Worm (Caenorhabditis elegans): ENCODE measurements around the gene F35C5.12.

The F35C5.12 gene

ce11 chrII:12944587-12945126 lies 30.3 kb upstream of the F35C5.12 start (continued):
- TF ChIP-seq set-16 (GFP tag; IDR thresholded peaks at IDR 0.05) (peak; percentile 100), dpl-1 (GFP tag; optimal IDR thresholded peaks at IDR 0.05) (peak; percentile 72), Y105C5A.15 (GFP tag; IDR thresholded peaks at IDR 0.05) (no peak; the same call in 1 of the 2 replicates), unc-62 (GFP tag; optimal IDR thresholded peaks at IDR 0.05 in 1 of 2) (peak in 1 of 2 experiments; percentile 94), unc-62 (tag; optimal IDR thresholded peaks at IDR 0.05) (no peak)

ce11 chrII:12942496-12942895 lies 28.1 kb upstream of the F35C5.12 start:
- TF ChIP-seq rbr-2 (tag; optimal IDR thresholded peaks at IDR 0.05) (no peak), spr-1 (tag; optimal IDR thresholded peaks at IDR 0.05) (no peak), F10B5.3 (tag; optimal IDR thresholded peaks at IDR 0.05) (no peak), egl-43 (GFP tag; IDR thresholded peaks at IDR 0.05) (no peak), nhr-28 (tag; optimal IDR thresholded peaks at IDR 0.05) (peak; percentile 22), nhr-10 (tag; optimal IDR thresholded peaks at IDR 0.05) (no peak), pqm-1 (tag; optimal IDR thresholded peaks at IDR 0.05) (no peak), hmg-1.1 (GFP tag; IDR thresholded peaks at IDR 0.05) (no peak)

DNA sequence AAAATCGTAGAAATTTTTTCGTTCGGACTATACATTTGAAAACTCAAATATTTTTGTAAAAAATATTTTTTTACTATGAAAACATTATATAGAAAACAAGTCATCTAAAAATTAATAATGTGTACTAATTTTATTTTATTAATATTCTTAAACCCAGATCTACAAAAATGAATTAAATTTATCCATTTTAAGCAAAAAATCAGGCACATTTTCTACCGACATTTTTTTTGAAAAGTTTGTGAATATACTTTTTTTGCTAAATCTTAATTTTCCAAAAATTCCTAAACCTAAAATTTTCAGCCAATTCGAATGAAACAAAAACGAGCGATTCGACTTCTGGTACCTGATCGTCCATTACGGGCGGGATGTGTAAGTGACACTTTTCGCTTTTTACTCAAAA lies 25.4 kb upstream of the F35C5.12 start, which contains the start of gene arrd-10:
TSS of gene arrd-10 (plus strand) at position 301 of the 400 bp plus-strand sequence.
- TF ChIP-seq lin-29 (GFP tag; IDR thresholded peaks at IDR 0.05) (no peak), nhr-41 (GFP tag; IDR thresholded peaks at IDR 0.05) (no peak), unc-130 (GFP tag; optimal IDR thresholded peaks at IDR 0.05) (no peak), zfp-3 (GFP tag; conservative IDR thresholded peaks at IDR 0.05) (no peak), ceh-44 (GFP tag; IDR thresholded peaks at IDR 0.05) (no peak), mxl-2 (GFP tag; conservative IDR thresholded peaks at IDR 0.05) (no peak), Y75B8A.6 (GFP tag; IDR thresholded peaks at IDR 0.05) (no peak)

DNA sequence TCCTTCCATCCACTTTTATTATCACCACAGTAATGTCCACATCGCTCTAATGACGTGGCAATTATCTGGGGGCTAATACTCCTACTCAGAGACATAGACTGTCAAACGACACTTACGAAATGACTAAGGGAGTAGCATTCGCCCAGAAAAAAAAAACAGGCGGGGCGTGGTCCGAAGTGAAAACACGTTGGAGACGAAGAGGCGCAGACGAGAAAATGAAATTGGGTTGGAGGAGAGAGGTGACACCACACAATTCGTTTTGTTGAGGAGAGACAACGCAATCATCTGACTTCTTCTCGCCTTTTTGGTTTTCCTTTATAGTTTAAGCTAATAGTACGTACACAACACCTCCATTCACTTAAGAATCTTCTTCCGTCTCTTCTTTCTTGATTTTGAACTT lies 24.8 kb upstream of the F35C5.12 start:
- no peak for TF ChIP-seq ctbp-1 (GFP tag; IDR thresholded peaks at IDR 0.05)
- TF ChIP-seq dpl-1 (GFP tag; optimal IDR thresholded peaks at IDR 0.05), result no peak
- TF ChIP-seq nhr-6 (tag; optimal IDR thresholded peaks at IDR 0.05), result no peak
- no peak for TF ChIP-seq unc-62 (GFP tag; optimal IDR thresholded peaks at IDR 0.05 in 1 of 2)
- TF ChIP-seq unc-62 (tag; optimal IDR thresholded peaks at IDR 0.05), result no peak
- no peak for TF ChIP-seq nhr-102 (tag; optimal IDR thresholded peaks at IDR 0.05)
- no peak for TF ChIP-seq duxl-1 (tag; optimal IDR thresholded peaks at IDR 0.05; ENCODE audit: poor library complexity)
- no peak for TF ChIP-seq hmg-1.1 (GFP tag; IDR thresholded peaks at IDR 0.05)
- TF ChIP-seq D1046.2 (GFP tag; IDR thresholded peaks at IDR 0.05), result no peak
- TF ChIP-seq dve-1 (tag; optimal IDR thresholded peaks at IDR 0.05; ENCODE audit: insufficient read depth), result peak; percentile 35
- no peak for TF ChIP-seq madf-5 (GFP tag; IDR thresholded peaks at IDR 0.05)
- no peak for TF ChIP-seq nhr-237 (tag; optimal IDR thresholded peaks at IDR 0.05)
- TF ChIP-seq nhr-28 (tag; optimal IDR thresholded peaks at IDR 0.05), result peak; percentile 68
- TF ChIP-seq nhr-41 (GFP tag; IDR thresholded peaks at IDR 0.05), result no peak
- TF ChIP-seq unc-130 (GFP tag; optimal IDR thresholded peaks at IDR 0.05), result no peak
- TF ChIP-seq mdl-1 (tag; optimal IDR thresholded peaks at IDR 0.05), result peak in 1 of 2 experiments; percentile 32
- no peak for TF ChIP-seq lin-15B (tag; optimal IDR thresholded peaks at IDR 0.05)
- TF ChIP-seq dmd-9 (GFP tag; IDR thresholded peaks at IDR 0.05), result no peak
- TF ChIP-seq daf-12 (tag; optimal IDR thresholded peaks at IDR 0.05), result no peak
- TF ChIP-seq mes-2 (tag; optimal IDR thresholded peaks at IDR 0.05; ENCODE audit: poor library complexity, severe bottlenecking), result no peak
- no peak for TF ChIP-seq Y105C5A.15 (GFP tag; IDR thresholded peaks at IDR 0.05)
- TF ChIP-seq hlh-11 (tag; optimal IDR thresholded peaks at IDR 0.05), result peak; percentile 29
- TF ChIP-seq dmd-8 (GFP tag; IDR thresholded peaks at IDR 0.05), result no peak
- no peak for TF ChIP-seq nhr-25 (tag; optimal IDR thresholded peaks at IDR 0.05; ENCODE audit: borderline replicate concordance, insufficient read depth)
- peak; percentile 61 for TF ChIP-seq mxl-3 (GFP tag; optimal IDR thresholded peaks at IDR 0.05)
- no peak for TF ChIP-seq lin-38 (GFP tag; IDR thresholded peaks at IDR 0.05)
- no peak for TF ChIP-seq ceh-82 (tag; optimal IDR thresholded peaks at IDR 0.05)
- TF ChIP-seq hlh-30 (tag; optimal IDR thresholded peaks at IDR 0.05; ENCODE audit: insufficient read depth), result peak; percentile 50
- no peak for TF ChIP-seq set-16 (GFP tag; IDR thresholded peaks at IDR 0.05)
- no peak for TF ChIP-seq lin-29 (GFP tag; IDR thresholded peaks at IDR 0.05)
- TF ChIP-seq T26A8.4 (GFP tag; IDR thresholded peaks at IDR 0.05), result no peak
- no peak for TF ChIP-seq tra-1 (GFP tag; IDR thresholded peaks at IDR 0.05)
- TF ChIP-seq fkh-10 (GFP tag; optimal IDR thresholded peaks at IDR 0.05), result no peak
- TF ChIP-seq mep-1 (tag; optimal IDR thresholded peaks at IDR 0.05), result peak; percentile 37
